Fruit fly (Drosophila melanogaster): ENCODE results near the gene CG7606.

The CG7606 gene

DNA sequence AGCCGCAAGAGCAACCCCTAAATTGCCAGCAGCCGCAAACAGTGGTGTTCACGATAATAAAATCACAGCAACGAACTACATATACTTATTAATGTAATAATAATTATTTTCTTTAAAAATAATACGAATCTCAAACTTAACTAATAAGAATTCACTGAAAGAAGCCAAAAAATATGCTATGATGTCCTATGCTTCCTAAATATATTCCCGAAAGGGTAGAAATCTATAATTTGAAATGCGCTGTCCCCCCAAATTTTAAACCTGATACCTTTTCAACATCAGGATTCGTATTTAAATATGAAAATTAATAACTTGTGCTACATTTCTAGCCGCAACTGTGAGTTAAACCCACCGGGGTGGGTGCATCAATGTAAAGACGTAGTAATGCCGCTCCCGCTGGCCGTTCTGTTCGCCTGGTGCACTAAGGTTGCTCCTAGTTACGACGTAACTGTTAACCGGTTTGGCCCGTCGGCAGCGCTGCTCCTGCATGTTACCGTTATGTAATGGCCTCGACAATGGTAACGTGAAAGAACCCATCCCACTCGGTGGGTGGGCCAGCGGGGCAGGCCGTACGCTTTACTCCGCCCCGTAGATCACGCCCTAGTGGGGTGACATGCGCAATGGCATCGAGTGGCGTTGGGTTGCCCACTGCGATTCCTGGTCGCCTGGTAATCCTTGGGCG is 8.0 kb downstream of the CG7606 start (continued):
- TF ChIP-seq CG8290 (GFP tag; optimal IDR thresholded peaks at IDR 0.05) (peak; percentile 70), CG8290 (tag; optimal IDR thresholded peaks at IDR 0.05) (peak in 1 of 2 experiments; percentile 53), D19B (GFP tag; optimal IDR thresholded peaks at IDR 0.05) (peak; percentile 70), bcd (GFP tag; optimal IDR thresholded peaks at IDR 0.05) (peak; percentile 82), CG2875 (GFP tag; optimal IDR thresholded peaks at IDR 0.05) (peak; percentile 72), dan (GFP tag; IDR thresholded peaks at IDR 0.05) (peak; percentile 53; the same call in 1 of the 2 replicates), chif (GFP tag; optimal IDR thresholded peaks at IDR 0.05) (peak; percentile 12 to 56), ara (GFP tag; IDR thresholded peaks at IDR 0.05) (no peak; the same call in none of the 2 replicates), inv (GFP tag; IDR thresholded peaks at IDR 0.05; ENCODE audit: partially characterized antibody) (no peak), ERR (GFP tag; optimal IDR thresholded peaks at IDR 0.05) (no peak), Hand (GFP tag; optimal IDR thresholded peaks at IDR 0.05) (peak; percentile 82), psq (GFP tag; optimal IDR thresholded peaks at IDR 0.05) (peak; percentile 18), ro (GFP tag; IDR thresholded peaks at IDR 0.05) (peak; percentile 34; the same call in 1 of the 2 replicates), D19A (tag; optimal IDR thresholded peaks at IDR 0.05) (peak; percentile 89), CG17328 (GFP tag; IDR thresholded peaks at IDR 0.05) (peak; percentile 78), tna (GFP tag; IDR thresholded peaks at IDR 0.05; ENCODE audit: partially characterized antibody) (no peak), run (tag; optimal IDR thresholded peaks at IDR 0.05) (peak; percentile 80), CG7271 (tag; optimal IDR thresholded peaks at IDR 0.05) (peak; percentile 69), Mad (GFP tag; optimal IDR thresholded peaks at IDR 0.05) (peak; percentile 34), lola (GFP tag; optimal IDR thresholded peaks at IDR 0.05) (peak in 1 of 3 experiments; percentile 93), ftz-f1 (GFP tag; optimal IDR thresholded peaks at IDR 0.05) (no peak), Taf1 (GFP tag; IDR thresholded peaks at IDR 0.05) (no peak), h (optimal IDR thresholded peaks at IDR 0.05) (no peak), tx (GFP tag; optimal IDR thresholded peaks at IDR 0.05) (no peak), crol (GFP tag; IDR thresholded peaks at IDR 0.05) (peak; percentile 84), CG1647 (GFP tag; optimal IDR thresholded peaks at IDR 0.05) (no peak), CG31365 (tag; optimal IDR thresholded peaks at IDR 0.05) (peak; percentile 22), dmrt11E (tag; optimal IDR thresholded peaks at IDR 0.05) (peak; percentile 92), tup (GFP tag; optimal IDR thresholded peaks at IDR 0.05) (peak; percentile 7), CG15601 (tag; optimal IDR thresholded peaks at IDR 0.05) (peak; percentile 82), NK7.1 (GFP tag; optimal IDR thresholded peaks at IDR 0.05) (no peak), mam (GFP tag; optimal IDR thresholded peaks at IDR 0.05) (peak; percentile 14), CG17912 (GFP tag; optimal IDR thresholded peaks at IDR 0.05) (no peak), CG1792 (GFP tag; optimal IDR thresholded peaks at IDR 0.05) (no peak), BtbVII (GFP tag; optimal IDR thresholded peaks at IDR 0.05) (peak; percentile 84), CG2712 (tag; optimal IDR thresholded peaks at IDR 0.05) (peak; percentile 93), Sox100B (GFP tag; optimal IDR thresholded peaks at IDR 0.05) (peak; percentile 90), CG10366 (GFP tag; IDR thresholded peaks at IDR 0.05) (0 out of 2 replicates have a peak, but pooled peaks have one; percentile 27), CG11695 (GFP tag; IDR thresholded peaks at IDR 0.05) (peak; percentile 76), Sry-β (GFP tag; optimal IDR thresholded peaks at IDR 0.05) (no peak), CG6654 (GFP tag; optimal IDR thresholded peaks at IDR 0.05) (peak; percentile 55), Dp (GFP tag; optimal IDR thresholded peaks at IDR 0.05) (no peak), BEAF-32 (GFP tag; optimal IDR thresholded peaks at IDR 0.05) (no peak), gfzf (GFP tag; optimal IDR thresholded peaks at IDR 0.05) (no peak), Eip74EF (GFP tag; optimal IDR thresholded peaks at IDR 0.05) (peak in 1 of 2 experiments; percentile 81), B-H2 (GFP tag; optimal IDR thresholded peaks at IDR 0.05) (peak; percentile 9), peb (GFP tag; IDR thresholded peaks at IDR 0.05) (no peak; the same call in 1 of the 2 replicates), CG10147 (GFP tag; optimal IDR thresholded peaks at IDR 0.05) (peak; percentile 87), MTF-1 (GFP tag; optimal IDR thresholded peaks at IDR 0.05; ENCODE audit: borderline replicate concordance) (peak; percentile 57)
